Fruit fly (Drosophila melanogaster) whole organism, embryonic: ENCODE measurements around the gene mxt.

Source experiments
- Adf1 ChIP-seq: fragments of 200-800 bp; sonication (Bioruptor generic); IDR thresholded peaks from 2 replicates; pipeline ENCODE4 v1.3.6; 2022; ENCODE audit warnings: missing biosample characterization, missing genetic modification characterization
- Atf3 ChIP-seq: fragments of 200-800 bp; sonication (Bioruptor generic); optimal IDR thresholded peaks from 3 replicates; lab custom pipeline; 2016; ENCODE audit warnings: missing biosample characterization, missing genetic modification characterization
- Blimp-1 ChIP-seq: fragments of 200-800 bp; sonication (Bioruptor generic); optimal IDR thresholded peaks from 3 replicates; lab custom pipeline; 2018; ENCODE audit warnings: missing biosample characterization, missing genetic modification characterization, mild to moderate bottlenecking, moderate library complexity, missing genetic modification reagents
- CG12219 ChIP-seq: fragments of 200-800 bp; sonication (Bioruptor generic); optimal IDR thresholded peaks from 3 replicates; lab custom pipeline; 2018; ENCODE audit warnings: missing biosample characterization, mild to moderate bottlenecking, missing genetic modification characterization
- CG13624 ChIP-seq: fragments of 200-800 bp; sonication (Bioruptor generic); optimal IDR thresholded peaks from 2 replicates; lab custom pipeline; 2016; ENCODE audit warnings: missing biosample characterization, missing genetic modification characterization
- CG14014 ChIP-seq: fragments of 200-800 bp; sonication (Bioruptor generic); IDR thresholded peaks from 2 replicates; pipeline ENCODE4 v1.3.6; 2022; ENCODE audit warnings: missing biosample characterization, missing genetic modification characterization
- CG14710 ChIP-seq: fragments of 200-800 bp; sonication (Bioruptor generic); optimal IDR thresholded peaks from 3 replicates; lab custom pipeline; 2019; ENCODE audit warnings: missing biosample characterization, mild to moderate bottlenecking, missing genetic modification characterization, moderate library complexity
- CG16779 ChIP-seq: fragments of 200-800 bp; sonication (Bioruptor generic); IDR thresholded peaks from 2 replicates; pipeline ENCODE4 v1.3.6; 2022; ENCODE audit warnings: missing biosample characterization, missing genetic modification characterization
- CG16815 ChIP-seq: fragments of 200-800 bp; sonication (Bioruptor generic); optimal IDR thresholded peaks from 3 replicates; lab custom pipeline; 2017; ENCODE audit warnings: missing biosample characterization, mild to moderate bottlenecking, missing genetic modification characterization
- CG2199 ChIP-seq: fragments of 200-800 bp; sonication (Bioruptor generic); IDR thresholded peaks from 3 replicates; pipeline ENCODE4 v1.3.6; 2022; ENCODE audit warnings: missing biosample characterization, missing genetic modification characterization
- CG2678 ChIP-seq: fragments of 200-800 bp; sonication (Bioruptor generic); optimal IDR thresholded peaks from 3 replicates; lab custom pipeline; 2019; ENCODE audit warnings: missing biosample characterization, mild to moderate bottlenecking, missing genetic modification characterization, moderate library complexity
- CG2712 ChIP-seq: fragments of 200-800 bp; optimal IDR thresholded peaks from 3 replicates; lab custom pipeline; 2019; ENCODE audit warnings: missing biosample characterization, mild to moderate bottlenecking, missing genetic modification characterization, moderate library complexity
- CG31224 ChIP-seq: fragments of 200-800 bp; sonication (Bioruptor generic); IDR thresholded peaks from 2 replicates; pipeline ENCODE4 v1.3.6; 2022; ENCODE audit warnings: missing biosample characterization, missing genetic modification characterization
- CG31365 ChIP-seq: fragments of 200-800 bp; sonication (Bioruptor generic); optimal IDR thresholded peaks from 2 replicates; lab custom pipeline; 2018; ENCODE audit warnings: missing biosample characterization, mild to moderate bottlenecking, missing genetic modification characterization
- CG33213 ChIP-seq: fragments of 200-800 bp; sonication (Bioruptor generic); optimal IDR thresholded peaks from 3 replicates; lab custom pipeline; 2016; ENCODE audit warnings: missing biosample characterization, missing genetic modification characterization
- CG34422 ChIP-seq: fragments of 200-800 bp; sonication (Bioruptor generic); IDR thresholded peaks from 3 replicates; pipeline ENCODE4 v1.3.6; 2022; ENCODE audit warnings: missing biosample characterization, missing genetic modification characterization
- CG3726 ChIP-seq: fragments of 200-800 bp; sonication (Bioruptor generic); IDR thresholded peaks from 3 replicates; pipeline ENCODE4, ENCODE4 v1.3.6; 2022; ENCODE audit warnings: missing biosample characterization, missing genetic modification characterization
- CG7987 ChIP-seq: fragments of 200-800 bp; sonication (Bioruptor generic); optimal IDR thresholded peaks from 2 replicates; lab custom pipeline; 2018; ENCODE audit warnings: missing biosample characterization, mild to moderate bottlenecking, missing genetic modification characterization, moderate library complexity
- CG8388 ChIP-seq: fragments of 200-800 bp; sonication (Bioruptor generic); optimal IDR thresholded peaks from 2 replicates; lab custom pipeline; 2019; ENCODE audit warnings: missing biosample characterization, mild to moderate bottlenecking, missing genetic modification characterization, moderate library complexity
- CG9817 ChIP-seq: fragments of 200-800 bp; sonication (Bioruptor generic); optimal IDR thresholded peaks from 2 replicates; lab custom pipeline; 2018; ENCODE audit warnings: missing biosample characterization, mild to moderate bottlenecking, missing genetic modification characterization, moderate library complexity
- CoRest ChIP-seq: fragments of 200-800 bp; sonication (Bioruptor generic); optimal IDR thresholded peaks from 3 replicates; lab custom pipeline; 2018; ENCODE audit warnings: missing biosample characterization, mild to moderate bottlenecking, missing genetic modification characterization, moderate library complexity
- Dad ChIP-seq: fragments of 200-800 bp; sonication (Bioruptor generic); optimal IDR thresholded peaks from 3 replicates; lab custom pipeline; 2016; ENCODE audit warnings: missing biosample characterization, missing genetic modification characterization
- Dfd ChIP-seq, 2 experiments: fragments of >200 bp; optimal IDR thresholded peaks; 2 replicates each; lab custom pipeline; 2017; ENCODE audit warnings: missing biosample characterization in 2 of 2, missing genetic modification characterization in 2 of 2
- Fer1 ChIP-seq: fragments of 200-800 bp; sonication (Bioruptor generic); optimal IDR thresholded peaks from 2 replicates; lab custom pipeline; 2017; ENCODE audit warnings: missing biosample characterization, mild to moderate bottlenecking, missing genetic modification characterization
- NC2α ChIP-seq: fragments of 200-800 bp; sonication (Bioruptor generic); optimal IDR thresholded peaks from 2 replicates; lab custom pipeline; 2016; ENCODE audit warnings: missing biosample characterization, missing genetic modification characterization
- NK7.1 ChIP-seq: fragments of 200-800 bp; sonication (Bioruptor generic); optimal IDR thresholded peaks from 3 replicates; lab custom pipeline; 2016; ENCODE audit warnings: missing biosample characterization, missing genetic modification characterization
- Oaz ChIP-seq: fragments of 200-800 bp; sonication (Bioruptor generic); IDR thresholded peaks from 2 replicates; pipeline ENCODE4 v1.3.6; 2022; ENCODE audit warnings: missing biosample characterization, missing genetic modification characterization
- Opbp ChIP-seq: fragments of 200-800 bp; sonication (Bioruptor generic); IDR thresholded peaks from 3 replicates; pipeline ENCODE4 v1.3.6; 2022; ENCODE audit warnings: missing biosample characterization, missing genetic modification characterization; ENCODE audit not compliant: partially characterized antibody
- Poxn ChIP-seq: fragments of 200-800 bp; sonication (Bioruptor generic); IDR thresholded peaks from 2 replicates; pipeline ENCODE4 v1.3.6; 2022; ENCODE audit warnings: missing biosample characterization, missing genetic modification characterization
- Sox102F ChIP-seq: fragments of 200-800 bp; sonication (Bioruptor generic); optimal IDR thresholded peaks from 2 replicates; lab custom pipeline; 2018; ENCODE audit warnings: missing biosample characterization, mild to moderate bottlenecking, missing genetic modification characterization, moderate library complexity
- Spps ChIP-seq: fragments of 200-800 bp; sonication (Bioruptor generic); optimal IDR thresholded peaks from 2 replicates; lab custom pipeline; 2018; ENCODE audit warnings: missing biosample characterization, mild to moderate bottlenecking, missing genetic modification characterization
- Xrp1 ChIP-seq: fragments of 200-800 bp; sonication (Bioruptor generic); IDR thresholded peaks from 2 replicates; pipeline ENCODE4 v1.3.6; 2022; ENCODE audit warnings: missing biosample characterization, missing genetic modification characterization
- YL-1 ChIP-seq: fragments of 200-800 bp; sonication (Bioruptor generic); optimal IDR thresholded peaks from 3 replicates; lab custom pipeline; 2017; ENCODE audit warnings: missing biosample characterization, mild to moderate bottlenecking, missing genetic modification characterization
- ap ChIP-seq: fragments of 200-800 bp; sonication (Bioruptor generic); IDR thresholded peaks from 2 replicates; pipeline ENCODE4 v1.3.6; 2022; ENCODE audit warnings: missing biosample characterization, missing genetic modification characterization
- ato ChIP-seq: fragments of 200-800 bp; sonication (Bioruptor generic); IDR thresholded peaks from 2 replicates; pipeline ENCODE4 v1.3.6; 2022; ENCODE audit warnings: missing biosample characterization, missing genetic modification characterization; ENCODE audit not compliant: partially characterized antibody
- bbx ChIP-seq: fragments of 200-800 bp; sonication (Bioruptor generic); IDR thresholded peaks from 2 replicates; pipeline ENCODE4 v1.3.6; 2022; ENCODE audit warnings: missing biosample characterization, missing genetic modification characterization; ENCODE audit not compliant: partially characterized antibody
- cwo ChIP-seq: fragments of 200-800 bp; sonication (Bioruptor generic); optimal IDR thresholded peaks from 3 replicates; lab custom pipeline; 2017; ENCODE audit warnings: missing biosample characterization, missing genetic modification characterization, mild to moderate bottlenecking, moderate library complexity, missing genetic modification reagents
- dati ChIP-seq: fragments of 200-800 bp; sonication (Bioruptor generic); IDR thresholded peaks from 2 replicates; pipeline ENCODE4 v1.3.6; 2022; ENCODE audit warnings: missing biosample characterization, missing genetic modification characterization
- exex ChIP-seq: fragments of 200-800 bp; sonication (Bioruptor generic); optimal IDR thresholded peaks from 4 replicates; lab custom pipeline; 2018; ENCODE audit warnings: missing biosample characterization, mild to moderate bottlenecking, missing genetic modification characterization, moderate library complexity
- fd64A ChIP-seq: fragments of 200-800 bp; sonication (Bioruptor generic); optimal IDR thresholded peaks from 3 replicates; lab custom pipeline; 2018; ENCODE audit warnings: missing biosample characterization, mild to moderate bottlenecking, missing genetic modification characterization
- gfzf ChIP-seq: fragments of 200-800 bp; sonication (Bioruptor generic); optimal IDR thresholded peaks from 2 replicates; lab custom pipeline; 2016; ENCODE audit warnings: missing biosample characterization, mild to moderate bottlenecking, missing genetic modification characterization, moderate library complexity
- gro ChIP-seq: fragments of 200-800 bp; sonication (Bioruptor generic); optimal IDR thresholded peaks from 2 replicates; lab custom pipeline; 2016; ENCODE audit warnings: missing biosample characterization, missing genetic modification characterization
- gsb ChIP-seq: fragments of 200-800 bp; sonication (Bioruptor generic); IDR thresholded peaks from 2 replicates; pipeline ENCODE4 v1.3.6; 2022; ENCODE audit warnings: missing biosample characterization, missing genetic modification characterization
- her ChIP-seq: fragments of 200-800 bp; sonication (Bioruptor generic); optimal IDR thresholded peaks from 2 replicates; lab custom pipeline; 2016; ENCODE audit warnings: missing biosample characterization, missing genetic modification characterization
- luna ChIP-seq: fragments of 200-800 bp; sonication (Bioruptor generic); optimal IDR thresholded peaks from 2 replicates; lab custom pipeline; 2016; ENCODE audit warnings: missing biosample characterization, missing genetic modification characterization
- so ChIP-seq: fragments of 200-800 bp; sonication (Bioruptor generic); IDR thresholded peaks from 3 replicates; pipeline ENCODE4 v1.3.6; 2022; ENCODE audit warnings: missing biosample characterization, missing genetic modification characterization
- stc ChIP-seq: fragments of 200-800 bp; sonication (Bioruptor generic); IDR thresholded peaks from 2 replicates; pipeline ENCODE4 v1.3.6; 2022; ENCODE audit warnings: missing biosample characterization, missing genetic modification characterization
- trem ChIP-seq: fragments of 200-800 bp; optimal IDR thresholded peaks from 3 replicates; lab custom pipeline; 2019; ENCODE audit warnings: missing biosample characterization, mild to moderate bottlenecking, missing genetic modification characterization, moderate library complexity
- zen ChIP-seq: fragments of 200-800 bp; sonication (Bioruptor generic); optimal IDR thresholded peaks from 3 replicates; lab custom pipeline; 2018; ENCODE audit warnings: missing biosample characterization, mild to moderate bottlenecking, missing genetic modification characterization, moderate library complexity
- zfh2 ChIP-seq: fragments of 200-800 bp; sonication (Bioruptor generic); optimal IDR thresholded peaks from 2 replicates; lab custom pipeline; 2016; ENCODE audit warnings: missing biosample characterization, missing genetic modification characterization

Gene mxt

DNA sequence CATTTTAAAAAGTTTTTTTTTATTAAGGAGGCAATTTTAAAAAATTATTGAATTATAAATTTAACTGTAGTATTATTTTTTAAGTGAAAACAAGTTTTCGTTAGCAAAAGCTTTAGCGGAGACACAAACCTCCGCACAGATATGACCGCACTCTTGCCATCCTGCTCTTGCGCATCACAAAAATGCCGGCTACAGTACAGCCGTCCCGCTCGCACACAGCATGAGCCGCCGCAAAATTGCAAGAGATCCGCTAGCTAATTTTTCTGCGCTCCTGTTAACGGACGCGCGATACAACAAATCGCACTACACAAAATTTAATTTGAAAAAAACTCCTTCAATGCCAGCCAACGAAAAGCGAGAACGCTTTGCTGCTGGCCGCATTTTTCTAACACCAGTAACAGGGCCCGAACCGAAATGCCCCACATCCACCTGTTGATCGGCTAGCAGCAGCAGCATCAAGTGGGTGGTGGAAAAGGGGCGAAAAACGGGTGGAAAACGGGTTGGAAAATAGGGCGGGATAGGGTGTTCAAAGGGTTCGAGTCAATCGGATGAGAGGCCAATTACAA is 37.0 kb downstream of the mxt start (continued):
- TF ChIP-seq Spps (tag; lab: Kevin White, UChicago): peak; percentile 8
- no peak for TF ChIP-seq ap (GFP tag; lab: Robert Waterston, UW)
- peak; percentile 37 for TF ChIP-seq CG14710 (tag; lab: Kevin White, UChicago)
- no peak for TF ChIP-seq CG12219 (GFP tag; lab: Kevin White, UChicago)
- peak; percentile 50; the same call in 1 of the 2 replicates for TF ChIP-seq CG14014 (GFP tag; lab: Robert Waterston, UW)
- peak; percentile 44 for TF ChIP-seq her (GFP tag; lab: Kevin White, UChicago)
- no peak for TF ChIP-seq gfzf (GFP tag; lab: Kevin White, UChicago)
- peak; percentile 55 for TF ChIP-seq CG7987 (GFP tag; lab: Kevin White, UChicago)
- TF ChIP-seq zen (tag; lab: Kevin White, UChicago): no peak
- peak; percentile 37 for TF ChIP-seq Dad (GFP tag; lab: Kevin White, UChicago)
- peak; percentile 59 for TF ChIP-seq YL-1 (GFP tag; lab: Kevin White, UChicago)
- TF ChIP-seq Sox102F: peak; percentile 4
- peak; percentile 17 for TF ChIP-seq CG9817 (tag; lab: Kevin White, UChicago)
- TF ChIP-seq Adf1 (GFP tag; lab: Robert Waterston, UW): peak; percentile 70
- no peak for TF ChIP-seq NC2α (GFP tag; lab: Kevin White, UChicago)
- TF ChIP-seq CG2678: peak; percentile 29
- peak; percentile 83; the same call in 2 of the 3 replicates for TF ChIP-seq CG2199 (GFP tag; lab: Robert Waterston, UW)
- TF ChIP-seq cwo (GFP tag; lab: Kevin White, UChicago): no peak
- TF ChIP-seq bbx (GFP tag; lab: Robert Waterston, UW): peak; percentile 52
- no peak for TF ChIP-seq so (GFP tag; lab: Robert Waterston, UW)
- TF ChIP-seq Atf3: no peak
- no peak for TF ChIP-seq CG16779 (GFP tag; lab: Robert Waterston, UW)
- peak; percentile 52 for TF ChIP-seq CG2712 (tag; lab: Kevin White, UChicago)
- TF ChIP-seq Opbp (GFP tag; lab: Robert Waterston, UW): peak; percentile 68
- peak; percentile 12 for TF ChIP-seq zfh2
- peak; percentile 52 for TF ChIP-seq Blimp-1 (GFP tag; lab: Kevin White, UChicago)
- TF ChIP-seq dati: no peak
- peak; percentile 28 for TF ChIP-seq trem (tag; lab: Kevin White, UChicago)
- TF ChIP-seq luna (GFP tag; lab: Kevin White, UChicago): no peak
- TF ChIP-seq gro (GFP tag; lab: Kevin White, UChicago): peak; percentile 70
- TF ChIP-seq Fer1 (GFP tag; lab: Kevin White, UChicago): peak; percentile 15
- no peak for TF ChIP-seq Oaz (GFP tag; lab: Robert Waterston, UW)
- TF ChIP-seq CG33213 (GFP tag; lab: Kevin White, UChicago): peak; percentile 92
- TF ChIP-seq Dfd (GFP tag; optimal IDR thresholded peaks at IDR 0.05; lab: Kevin White, UChicago): no peak
- peak; percentile 98 for TF ChIP-seq CG34422
- peak; percentile 14 for TF ChIP-seq exex (tag; lab: Kevin White, UChicago)
- no peak for TF ChIP-seq CG3726
- no peak for TF ChIP-seq gsb (GFP tag; lab: Robert Waterston, UW)
- TF ChIP-seq Poxn (GFP tag; lab: Robert Waterston, UW): no peak
- TF ChIP-seq ato (GFP tag; lab: Robert Waterston, UW): peak; percentile 73
- TF ChIP-seq CG8388 (GFP tag; lab: Kevin White, UChicago): peak; percentile 40
- TF ChIP-seq CoRest (tag; lab: Kevin White, UChicago): peak; percentile 68
- peak; percentile 48 for TF ChIP-seq Xrp1 (GFP tag; lab: Robert Waterston, UW)
- no peak for TF ChIP-seq fd64A (GFP tag; lab: Kevin White, UChicago)
- no peak for TF ChIP-seq CG31365
- TF ChIP-seq NK7.1: no peak
- TF ChIP-seq CG16815 (GFP tag; lab: Kevin White, UChicago): no peak
- TF ChIP-seq stc (GFP tag; lab: Robert Waterston, UW): peak; percentile 27; the same call in 1 of the 2 replicates
- peak; percentile 44 for TF ChIP-seq CG13624 (GFP tag; lab: Kevin White, UChicago)
- TF ChIP-seq CG31224: peak; percentile 99
